Worm (Caenorhabditis elegans) whole organism, late embryonic: ENCODE measurements around the gene Y32H12A.8.
A peak's percentile ranks its signal among the peaks of the same experiment; 100 is the strongest.

ENCODE experiments used
- T23F11.4 ChIP-seq: fragments of 200-800 bp; sonication (Bioruptor generic); optimal IDR thresholded peaks from 2 replicates; lab custom pipeline; 2018; ENCODE audit warnings: mild to moderate bottlenecking, missing genetic modification characterization, missing compliant biosample characterization
- ama-1 ChIP-seq: fragments of 150-350 bp; optimal IDR thresholded peaks from 2 replicates; lab custom pipeline; 2014
- dmd-4 ChIP-seq: sonication (generic microtip); optimal IDR thresholded peaks from 2 replicates; lab custom pipeline; 2016; ENCODE audit warnings: borderline replicate concordance, missing genetic modification characterization, missing compliant biosample characterization
- elt-4 ChIP-seq: sonication (generic microtip); optimal IDR thresholded peaks from 2 replicates; lab custom pipeline; 2016; ENCODE audit warnings: missing genetic modification characterization, missing compliant biosample characterization
- gmeb-2 ChIP-seq: sonication (generic microtip); optimal IDR thresholded peaks from 2 replicates; lab custom pipeline; 2016; ENCODE audit warnings: missing genetic modification characterization, inconsistent platforms, missing compliant biosample characterization
- hlh-15 ChIP-seq: sonication (generic microtip); optimal IDR thresholded peaks from 2 replicates; lab custom pipeline; 2016; ENCODE audit warnings: missing genetic modification characterization, missing compliant biosample characterization
- hlh-6 ChIP-seq: sonication (generic microtip); optimal IDR thresholded peaks from 2 replicates; lab custom pipeline; 2016; ENCODE audit warnings: missing genotype, missing genetic modification characterization, missing compliant biosample characterization
- mec-3 ChIP-seq: sonication (generic microtip); optimal IDR thresholded peaks from 2 replicates; lab custom pipeline; 2016; ENCODE audit warnings: borderline replicate concordance, missing genetic modification characterization, missing compliant biosample characterization
- nfya-1 ChIP-seq: sonication (generic microtip); optimal IDR thresholded peaks from 2 replicates; lab custom pipeline; 2017; ENCODE audit warnings: missing genetic modification characterization, mild to moderate bottlenecking, missing compliant biosample characterization, antibody characterized with exemption, moderate library complexity
- pha-4 ChIP-seq: fragments of 150-350 bp; optimal IDR thresholded peaks from 2 replicates; lab custom pipeline; 2018; ENCODE audit warnings: missing biosample characterization, missing genetic modification reagents, missing genetic modification characterization
- sox-4 ChIP-seq: sonication (generic microtip); optimal IDR thresholded peaks from 2 replicates; lab custom pipeline; 2017; ENCODE audit warnings: mild to moderate bottlenecking, missing genetic modification characterization, inconsistent platforms, missing compliant biosample characterization
- tbx-2 ChIP-seq: sonication (generic microtip); optimal IDR thresholded peaks from 2 replicates; lab custom pipeline; 2016; ENCODE audit warnings: missing genetic modification characterization, missing compliant biosample characterization

ce11 chrIII:5442711-5443253 is 36.9 kb upstream of the Y32H12A.8 start, which contains the start of the genes T24G10.2 and disl-2:
- no peak for TF ChIP-seq dmd-4
- no peak for TF ChIP-seq sox-4 (tag; lab: Kevin White, UChicago)
- no peak for TF ChIP-seq hlh-6 (tag; lab: Kevin White, UChicago)
- no peak for TF ChIP-seq pha-4 (tag; lab: Kevin White, UChicago)
- no peak for TF ChIP-seq tbx-2 (tag; lab: Kevin White, UChicago)
- TF ChIP-seq nfya-1 (tag; lab: Kevin White, UChicago) = peak; percentile 62
- no peak for TF ChIP-seq mec-3 (tag; lab: Kevin White, UChicago)
- no peak for TF ChIP-seq gmeb-2 (tag; lab: Kevin White, UChicago)
- no peak for TF ChIP-seq ama-1 (lab: Kevin White, UChicago)
- no peak for TF ChIP-seq T23F11.4 (GFP tag; lab: Kevin White, UChicago)
- no peak for TF ChIP-seq hlh-15
- TF ChIP-seq elt-4 = no peak
